In the genomic region with DNA sequence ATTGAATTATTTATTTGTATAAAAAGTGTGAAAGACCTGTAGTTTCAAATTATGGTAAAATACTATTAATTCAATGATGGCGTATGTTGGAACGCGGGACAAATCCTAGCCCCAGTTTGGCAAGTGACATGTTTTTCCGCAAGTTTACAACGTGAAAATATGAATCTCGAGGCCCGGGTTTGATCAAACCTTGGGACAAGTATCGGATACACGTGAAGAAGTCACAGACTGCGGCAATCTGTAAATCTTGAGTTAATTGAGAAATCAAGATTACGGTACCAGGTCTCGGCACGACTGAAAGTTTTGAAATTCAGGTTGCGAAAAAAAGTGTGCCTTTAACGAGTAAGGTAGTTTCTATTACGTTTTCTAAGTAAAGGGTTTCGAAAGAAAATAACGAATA, we compare ENCODE assay signal across 4 worm cellular contexts.
TF ChIP-seq lines count a peak whose summit lies in the region.

No protein-coding gene starts in this region.

TF ChIP-seq in whole organism, L4 larva, 104 proteins besides CTCF, POLR2A, EP300 and RAD21:
- no peak for TF ChIP-seq nhr-48 (tag; optimal IDR thresholded peaks at IDR 0.05; lab: Kevin White, UChicago)
- no peak for TF ChIP-seq cey-2 (tag; optimal IDR thresholded peaks at IDR 0.05; lab: Kevin White, UChicago; ENCODE audit: borderline replicate concordance, insufficient read depth)
- no peak for TF ChIP-seq aha-1 (tag; lab: Kevin White, UChicago)
- TF ChIP-seq ama-1 (optimal IDR thresholded peaks at IDR 0.05; lab: Kevin White, UChicago) = peak; percentile 58
- no peak for TF ChIP-seq gei-8 (GFP tag; optimal IDR thresholded peaks at IDR 0.05; lab: Kevin White, UChicago)
- no peak for TF ChIP-seq nhr-111 (GFP tag; optimal IDR thresholded peaks at IDR 0.05; lab: Kevin White, UChicago)
- TF ChIP-seq lin-38 (GFP tag; IDR thresholded peaks at IDR 0.05; lab: Robert Waterston, UW) = 0 out of 2 replicates have a peak, but pooled peaks have one; percentile 28
- peak; percentile 7 for TF ChIP-seq hlh-30 (tag; optimal IDR thresholded peaks at IDR 0.05; lab: Kevin White, UChicago; ENCODE audit: insufficient read depth)

TF ChIP-seq in whole organism, early embryonic, 17 proteins besides CTCF, POLR2A, EP300 and RAD21:
- peak; percentile 54 for TF ChIP-seq ama-1 (optimal IDR thresholded peaks at IDR 0.05; lab: Kevin White, UChicago)
- TF ChIP-seq tbx-11 (GFP tag; IDR thresholded peaks at IDR 0.05; lab: Robert Waterston, UW) = no peak

TF ChIP-seq in whole organism, late embryonic, 69 proteins besides CTCF, POLR2A, EP300 and RAD21:
- TF ChIP-seq pag-3 (tag; optimal IDR thresholded peaks at IDR 0.05; lab: Kevin White, UChicago; ENCODE audit: borderline replicate concordance) (no peak), ama-1 (optimal IDR thresholded peaks at IDR 0.05; lab: Kevin White, UChicago) (peak; percentile 33)

TF ChIP-seq in whole organism, young adult, 124 proteins besides CTCF, POLR2A, EP300 and RAD21:
- no peak for TF ChIP-seq bed-2 (GFP tag; IDR thresholded peaks at IDR 0.05; lab: Robert Waterston, UW)
- TF ChIP-seq cebp-1 (GFP tag; IDR thresholded peaks at IDR 0.05; lab: Robert Waterston, UW) = no peak
- peak; percentile 7 for TF ChIP-seq cebp-1 (tag; optimal IDR thresholded peaks at IDR 0.05; lab: Kevin White, UChicago)
- TF ChIP-seq hsf-1 (GFP tag; IDR thresholded peaks at IDR 0.05; lab: Robert Waterston, UW) = no peak
- TF ChIP-seq F49E8.2 (tag; optimal IDR thresholded peaks at IDR 0.05; lab: Kevin White, UChicago; ENCODE audit: insufficient read depth) = no peak
- peak; percentile 55; the same call in 1 of the 2 replicates for TF ChIP-seq lin-26 (GFP tag; IDR thresholded peaks at IDR 0.05; lab: Robert Waterston, UW)
- TF ChIP-seq aptf-3 (GFP tag; IDR thresholded peaks at IDR 0.05; lab: Robert Waterston, UW) = peak; percentile 22; the same call in 1 of the 2 replicates
- no peak for TF ChIP-seq madf-8 (GFP tag; conservative IDR thresholded peaks at IDR 0.05; lab: Robert Waterston, UW)
- no peak for TF ChIP-seq lin-54 (GFP tag; optimal IDR thresholded peaks at IDR 0.05; lab: Kevin White, UChicago)
- 0 out of 2 replicates have a peak, but pooled peaks have one; percentile 24 for TF ChIP-seq madf-6 (GFP tag; IDR thresholded peaks at IDR 0.05; lab: Robert Waterston, UW)
- TF ChIP-seq hlh-12 (tag; optimal IDR thresholded peaks at IDR 0.05; lab: Kevin White, UChicago) = no peak
- TF ChIP-seq ztf-28 (GFP tag; IDR thresholded peaks at IDR 0.05; lab: Robert Waterston, UW) = no peak
- TF ChIP-seq F23B12.7 (tag; optimal IDR thresholded peaks at IDR 0.05; lab: Kevin White, UChicago; ENCODE audit: insufficient read depth) = no peak
- no peak for TF ChIP-seq cebp-2 (GFP tag; IDR thresholded peaks at IDR 0.05; lab: Robert Waterston, UW)
- no peak for TF ChIP-seq zfh-2 (GFP tag; conservative IDR thresholded peaks at IDR 0.05; lab: Robert Waterston, UW)
- TF ChIP-seq nfya-2 (GFP tag; IDR thresholded peaks at IDR 0.05; lab: Robert Waterston, UW) = no peak
- no peak for TF ChIP-seq tbp1 (GFP tag; optimal IDR thresholded peaks at IDR 0.05; lab: Kevin White, UChicago)
- no peak for TF ChIP-seq nhr-179 (tag; optimal IDR thresholded peaks at IDR 0.05; lab: Kevin White, UChicago)
- TF ChIP-seq ztf-6 (GFP tag; IDR thresholded peaks at IDR 0.05; lab: Robert Waterston, UW) = no peak
- no peak for TF ChIP-seq ztf-18 (tag; optimal IDR thresholded peaks at IDR 0.05; lab: Kevin White, UChicago)
- TF ChIP-seq nhr-80 (tag; optimal IDR thresholded peaks at IDR 0.05; lab: Kevin White, UChicago) = no peak
- no peak for TF ChIP-seq T07F8.4 (tag; optimal IDR thresholded peaks at IDR 0.05; lab: Kevin White, UChicago)
- no peak for TF ChIP-seq F57A8.1 (GFP tag; optimal IDR thresholded peaks at IDR 0.05; lab: Kevin White, UChicago)
- no peak for TF ChIP-seq F37B4.10 (GFP tag; IDR thresholded peaks at IDR 0.05; lab: Robert Waterston, UW)
- no peak for TF ChIP-seq B0261.1 (tag; optimal IDR thresholded peaks at IDR 0.05; lab: Kevin White, UChicago)
- TF ChIP-seq Y95B8A.8 (GFP tag; IDR thresholded peaks at IDR 0.05; lab: Robert Waterston, UW) = no peak
- TF ChIP-seq snpc-4 (GFP tag; optimal IDR thresholded peaks at IDR 0.05; lab: Kevin White, UChicago) = no peak
- TF ChIP-seq snpc-4 (tag; optimal IDR thresholded peaks at IDR 0.05; lab: Kevin White, UChicago) = no peak
- TF ChIP-seq snpc-1.3 (tag; optimal IDR thresholded peaks at IDR 0.05; lab: Kevin White, UChicago; ENCODE audit: insufficient read depth) = no peak
- no peak for TF ChIP-seq lag-1 (GFP tag; IDR thresholded peaks at IDR 0.05; lab: Robert Waterston, UW)
